Fruit fly (Drosophila melanogaster) whole organism, wandering third instar larva: ENCODE data around the gene CG34126.

Experiments
- Hnf4 ChIP-seq: fragments of 200-800 bp; sonication (Bioruptor generic); optimal IDR thresholded peaks from 2 replicates; lab custom pipeline; 2016; ENCODE audit warnings: missing biosample characterization, mild to moderate bottlenecking, missing genetic modification characterization
- Mio ChIP-seq: sonication (Bioruptor generic); optimal IDR thresholded peaks from 2 replicates; lab custom pipeline; 2016; ENCODE audit warnings: missing biosample characterization, missing genetic modification characterization
- Myc ChIP-seq: fragments of >200 bp; optimal IDR thresholded peaks from 2 replicates; lab custom pipeline; 2017
- OdsH ChIP-seq: fragments of 200-800 bp; sonication (Bioruptor generic); optimal IDR thresholded peaks from 2 replicates; lab custom pipeline; 2016; ENCODE audit warnings: missing biosample characterization, mild to moderate bottlenecking, missing genetic modification characterization
- br ChIP-seq: fragments of 200-800 bp; sonication (Bioruptor generic); optimal IDR thresholded peaks from 2 replicates; lab custom pipeline; 2016; ENCODE audit warnings: missing biosample characterization, missing genetic modification characterization
- dsf ChIP-seq: sonication (Bioruptor generic); optimal IDR thresholded peaks from 2 replicates; lab custom pipeline; 2016; ENCODE audit warnings: missing biosample characterization, missing genetic modification characterization, borderline replicate concordance
- ey ChIP-seq: fragments of 200-800 bp; sonication (Bioruptor generic); optimal IDR thresholded peaks from 2 replicates; lab custom pipeline; 2016; ENCODE audit warnings: missing biosample characterization, missing genetic modification characterization
- foxo ChIP-seq, 2 experiments: fragments of 200-800 bp; sonication (Bioruptor generic); optimal IDR thresholded peaks; 2 replicates in 1 of 2; 3 replicates in 1 of 2; lab custom pipeline; 2016 to 2017; ENCODE audit warnings: missing biosample characterization in 2 of 2, missing genetic modification characterization in 2 of 2
- h ChIP-seq: fragments of 200-800 bp; sonication (Bioruptor generic); optimal IDR thresholded peaks from 3 replicates; lab custom pipeline; 2016; ENCODE audit warnings: missing biosample characterization, mild to moderate bottlenecking, missing genetic modification characterization
- lola ChIP-seq: fragments of >200 bp; optimal IDR thresholded peaks from 2 replicates; lab custom pipeline; 2017; ENCODE audit warnings: missing biosample characterization, missing genetic modification characterization
- sage ChIP-seq: fragments of 200-800 bp; sonication (Bioruptor generic); optimal IDR thresholded peaks from 2 replicates; lab custom pipeline; 2016; ENCODE audit warnings: missing biosample characterization, mild to moderate bottlenecking, missing genetic modification characterization

DNA sequence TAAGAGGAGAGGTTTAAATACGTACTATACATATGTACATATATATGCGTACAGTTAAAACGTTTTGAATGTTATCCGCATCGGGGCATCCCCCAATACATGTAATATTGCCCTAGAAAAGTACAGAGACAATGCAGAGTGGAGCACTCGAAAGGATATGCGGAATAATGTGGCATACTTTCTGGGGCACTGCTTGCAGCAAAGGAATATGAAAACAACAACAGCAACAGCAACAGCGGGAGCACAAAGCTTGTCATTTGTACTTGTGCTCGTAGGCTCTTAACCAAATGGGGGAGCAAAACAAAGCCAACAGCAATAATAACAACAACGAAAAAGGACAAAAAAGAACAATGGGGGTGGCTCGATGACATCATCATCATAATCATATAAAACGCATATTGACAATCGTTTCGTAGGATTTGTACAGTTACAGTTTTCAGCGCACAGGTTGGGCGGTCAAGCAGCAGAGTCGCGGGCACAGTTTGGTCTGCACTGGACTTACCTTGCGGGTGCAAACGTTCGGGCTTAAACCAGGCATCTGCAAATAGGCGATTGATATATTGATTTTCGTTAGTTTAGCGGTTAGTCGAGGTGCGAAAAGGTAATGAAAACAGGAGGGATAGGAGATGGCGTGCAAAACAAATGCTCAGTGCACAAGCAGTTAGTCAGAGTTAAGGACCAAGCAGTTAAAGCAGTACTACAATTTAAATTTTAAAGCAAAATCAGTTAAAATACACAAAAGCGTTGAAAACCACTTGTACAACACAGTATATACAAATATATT lies 22.4 kb downstream of the CG34126 start:
- TF ChIP-seq Hnf4 (GFP tag; lab: Kevin White, UChicago) (no peak), Myc (peak; percentile 29), sage (GFP tag; lab: Kevin White, UChicago) (no peak), foxo (GFP tag; optimal IDR thresholded peaks at IDR 0.05; lab: Kevin White, UChicago) (no peak), ey (GFP tag; lab: Kevin White, UChicago) (no peak), OdsH (GFP tag; lab: Kevin White, UChicago) (no peak), h (no peak), lola (GFP tag; lab: Kevin White, UChicago) (no peak), br (GFP tag; lab: Kevin White, UChicago) (no peak), Mio (GFP tag; lab: Kevin White, UChicago) (no peak), dsf (GFP tag; lab: Kevin White, UChicago) (no peak)
